Worm (Caenorhabditis elegans) whole organism, L1 larva: ENCODE results near the gene deb-1.

Experiments used
- ama-1 ChIP-seq: fragments of 150-350 bp; optimal IDR thresholded peaks from 2 replicates; lab custom pipeline; 2014
- ceh-8 ChIP-seq: fragments of 200-800 bp; sonication (Bioruptor generic); optimal IDR thresholded peaks from 2 replicates; lab custom pipeline; 2018; ENCODE audit warnings: mild to moderate bottlenecking, missing genetic modification characterization, moderate library complexity, missing compliant biosample characterization
- dsc-1 ChIP-seq: sonication (generic microtip); optimal IDR thresholded peaks from 2 replicates; lab custom pipeline; 2016; ENCODE audit warnings: mild to moderate bottlenecking, missing genetic modification characterization, missing compliant biosample characterization
- elt-2 ChIP-seq: sonication (generic microtip); optimal IDR thresholded peaks from 2 replicates; lab custom pipeline; 2016; ENCODE audit warnings: missing genetic modification characterization, mild to moderate bottlenecking, inconsistent platforms, missing compliant biosample characterization, missing genetic modification reagents
- ets-5 ChIP-seq: fragments of 200-800 bp; sonication (Bioruptor generic); IDR thresholded peaks from 2 replicates; pipeline ENCODE4 v1.3.6; 2022; ENCODE audit warnings: missing genetic modification characterization, missing compliant biosample characterization
- lin-39 ChIP-seq: fragments of 150-350 bp; optimal IDR thresholded peaks from 2 replicates; lab custom pipeline; 2014; ENCODE audit warnings: missing biosample characterization, missing genetic modification reagents, missing genetic modification characterization
- mdl-1 ChIP-seq, 2 experiments: fragments of 150-350 bp; optimal IDR thresholded peaks; 2 replicates each; lab custom pipeline; 2014 to 2017; ENCODE audit warnings: missing biosample characterization in 2 of 2, missing genetic modification characterization in 2 of 2, inconsistent platforms in 1 of 2
- nhr-11 ChIP-seq: fragments of 150-350 bp; optimal IDR thresholded peaks from 2 replicates; lab custom pipeline; 2014; ENCODE audit warnings: missing biosample characterization, missing genetic modification characterization
- nhr-76 ChIP-seq: sonication (generic microtip); optimal IDR thresholded peaks from 2 replicates; lab custom pipeline; 2017; ENCODE audit warnings: missing biosample characterization, missing genetic modification characterization
- pqm-1 ChIP-seq: sonication (generic microtip); optimal IDR thresholded peaks from 3 replicates; lab custom pipeline; 2017; ENCODE audit warnings: missing biosample characterization, missing genetic modification characterization
- snpc-4 ChIP-seq: fragments of 150-350 bp; optimal IDR thresholded peaks from 2 replicates; lab custom pipeline; 2014; ENCODE audit warnings: missing biosample characterization, missing genetic modification characterization
- ztf-11 ChIP-seq, 2 experiments: sonication (generic microtip); optimal IDR thresholded peaks; 2 replicates each; lab custom pipeline; 2016 to 2017; ENCODE audit warnings: missing genetic modification characterization in 2 of 2, missing biosample characterization in 1 of 2, missing compliant biosample characterization in 1 of 2

DNA sequence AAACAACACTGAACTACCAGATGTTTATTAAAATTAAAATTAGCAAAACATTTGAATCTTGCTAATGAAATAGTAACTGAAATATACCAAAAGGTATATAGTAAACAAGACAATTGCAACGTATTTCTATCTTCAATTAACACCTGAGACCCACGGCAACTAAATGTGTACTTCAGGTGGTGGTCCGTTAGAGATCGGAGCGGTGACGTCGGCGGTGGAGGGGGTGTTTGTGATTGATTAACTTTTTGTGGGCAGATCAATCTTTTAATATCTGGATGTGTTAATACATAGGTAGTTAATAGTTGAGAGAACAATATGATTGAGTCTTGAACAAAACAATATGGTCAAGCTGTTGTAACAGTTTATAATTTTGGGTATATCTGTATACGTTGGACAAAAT lies 2.0 kb upstream of the deb-1 start:
- TF ChIP-seq ets-5 (no peak), ceh-8 (GFP tag; lab: Kevin White, UChicago) (no peak), snpc-4 (tag; lab: Kevin White, UChicago) (no peak), nhr-76 (tag; lab: Kevin White, UChicago) (no peak), mdl-1 (tag; optimal IDR thresholded peaks at IDR 0.05; lab: Kevin White, UChicago) (no peak), dsc-1 (tag; lab: Kevin White, UChicago) (no peak), pqm-1 (tag; lab: Kevin White, UChicago) (no peak), nhr-11 (no peak), ztf-11 (tag; optimal IDR thresholded peaks at IDR 0.05; lab: Kevin White, UChicago) (no peak), lin-39 (tag; lab: Kevin White, UChicago) (peak; percentile 17), ama-1 (no peak), elt-2 (tag; lab: Kevin White, UChicago) (no peak)
